Worm (Caenorhabditis elegans): ENCODE measurements around the gene hadb-1.

DNA sequence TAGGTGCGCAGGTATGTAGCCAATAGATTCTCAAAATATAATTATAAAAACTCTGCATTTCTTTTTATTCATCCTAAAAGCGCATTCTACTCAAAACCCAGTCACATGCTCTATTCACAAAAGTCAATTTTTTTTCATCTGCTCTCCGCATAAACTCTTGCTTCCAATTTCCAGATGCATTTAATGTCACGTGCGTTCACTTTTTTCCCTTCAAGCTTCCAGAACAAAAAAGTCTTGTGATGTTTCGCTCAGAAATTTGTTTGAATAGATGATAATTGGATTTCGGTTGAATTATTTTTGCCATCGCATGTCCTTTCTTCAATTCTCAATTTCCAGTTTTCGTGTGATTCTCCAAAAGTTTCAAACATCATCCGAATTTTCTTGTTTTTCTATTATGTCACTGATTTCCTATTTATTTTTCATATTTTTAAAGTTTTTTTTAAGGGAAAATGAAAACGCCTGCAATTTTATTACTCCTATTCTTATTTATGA is 23.3 kb downstream of the hadb-1 start, which contains the start of gene F22B7.1:
- TF ChIP-seq ama-1 (optimal IDR thresholded peaks at IDR 0.05): no peak
- TF ChIP-seq ceh-19 (GFP tag; optimal IDR thresholded peaks at IDR 0.05): no peak
- no peak for TF ChIP-seq npax-4 (tag; optimal IDR thresholded peaks at IDR 0.05)
- TF ChIP-seq pag-3 (tag; optimal IDR thresholded peaks at IDR 0.05; ENCODE audit: borderline replicate concordance): no peak
- no peak for TF ChIP-seq ceh-9 (tag; optimal IDR thresholded peaks at IDR 0.05)
- TF ChIP-seq pha-4 (tag; optimal IDR thresholded peaks at IDR 0.05): no peak
- TF ChIP-seq mec-3 (tag; optimal IDR thresholded peaks at IDR 0.05; ENCODE audit: borderline replicate concordance): no peak
- no peak for TF ChIP-seq rnt-1 (tag; optimal IDR thresholded peaks at IDR 0.05)
- TF ChIP-seq ceh-31 (tag; optimal IDR thresholded peaks at IDR 0.05): no peak
- TF ChIP-seq ztf-16 (tag; optimal IDR thresholded peaks at IDR 0.05): no peak
- TF ChIP-seq sox-4 (tag; optimal IDR thresholded peaks at IDR 0.05): no peak
- no peak for TF ChIP-seq dmd-4 (tag; optimal IDR thresholded peaks at IDR 0.05; ENCODE audit: borderline replicate concordance)
- TF ChIP-seq ref-2 (tag; optimal IDR thresholded peaks at IDR 0.05): no peak
- TF ChIP-seq fkh-10 (GFP tag; optimal IDR thresholded peaks at IDR 0.05): no peak
